Worm (Caenorhabditis elegans) whole organism, late embryonic: Measurements from ENCODE around the gene clec-122.

Experiments
- dve-1 ChIP-seq: sonication (generic microtip); optimal IDR thresholded peaks from 2 replicates; lab custom pipeline; 2017; ENCODE audit warnings: antibody characterized with exemption, mild to moderate bottlenecking, missing genetic modification characterization, missing compliant biosample characterization
- hlh-8 ChIP-seq: sonication (generic microtip); optimal IDR thresholded peaks from 2 replicates; lab custom pipeline; 2016; ENCODE audit warnings: missing genotype, missing genetic modification characterization, missing compliant biosample characterization
- lin-11 ChIP-seq: fragments of 200-800 bp; sonication (Bioruptor generic); optimal IDR thresholded peaks from 2 replicates; lab custom pipeline; 2018; ENCODE audit warnings: mild to moderate bottlenecking, missing genetic modification characterization, missing compliant biosample characterization
- nhr-11 ChIP-seq: fragments of 150-350 bp; optimal IDR thresholded peaks from 2 replicates; lab custom pipeline; 2014; ENCODE audit warnings: missing biosample characterization, missing genetic modification characterization
- rnt-1 ChIP-seq: sonication (generic microtip); optimal IDR thresholded peaks from 2 replicates; lab custom pipeline; 2016; ENCODE audit warnings: missing genetic modification characterization, missing compliant biosample characterization

ce11 chrII:3113934-3114333 lies 8.1 kb downstream of the clec-122 start, which contains the start of gene clec-123:
- no peak for TF ChIP-seq nhr-11 (tag; lab: Kevin White, UChicago)
- no peak for TF ChIP-seq hlh-8
- TF ChIP-seq dve-1: no peak
- no peak for TF ChIP-seq lin-11
- TF ChIP-seq rnt-1: no peak
